Worm (Caenorhabditis elegans): ENCODE data around the gene symk-1.

Gene symk-1

ce11 chrV:8525774-8526173 is 44.3 kb upstream of the symk-1 start, which contains the start of gene otpl-6:
TSS of gene otpl-6 (plus strand) at chrV:8526074.
- TF ChIP-seq somi-1 (GFP tag; optimal IDR thresholded peaks at IDR 0.05) (no peak), lsy-27 (tag; optimal IDR thresholded peaks at IDR 0.05; ENCODE audit: borderline replicate concordance, insufficient read depth) (no peak)

ce11 chrV:8529219-8529618 is 40.9 kb upstream of the symk-1 start, which contains the start of gene otpl-5:
TSS of gene otpl-5 (plus strand) at chrV:8529519.
- TF ChIP-seq K11D2.4 (GFP tag; IDR thresholded peaks at IDR 0.05) (no peak), hmg-1.2 (GFP tag; IDR thresholded peaks at IDR 0.05) (no peak), nfyb-1 (GFP tag; IDR thresholded peaks at IDR 0.05) (no peak), gei-17 (GFP tag; optimal IDR thresholded peaks at IDR 0.05) (no peak), cebp-2 (GFP tag; IDR thresholded peaks at IDR 0.05) (no peak), ekl-4 (GFP tag; IDR thresholded peaks at IDR 0.05) (no peak), dpl-1 (GFP tag; optimal IDR thresholded peaks at IDR 0.05) (no peak), him-1 (tag; optimal IDR thresholded peaks at IDR 0.05) (no peak), rec-8 (tag; optimal IDR thresholded peaks at IDR 0.05) (no peak), ceh-40 (GFP tag; IDR thresholded peaks at IDR 0.05) (no peak), ama-1 (optimal IDR thresholded peaks at IDR 0.05) (no peak), ama-1 (GFP tag; optimal IDR thresholded peaks at IDR 0.05) (no peak)

DNA sequence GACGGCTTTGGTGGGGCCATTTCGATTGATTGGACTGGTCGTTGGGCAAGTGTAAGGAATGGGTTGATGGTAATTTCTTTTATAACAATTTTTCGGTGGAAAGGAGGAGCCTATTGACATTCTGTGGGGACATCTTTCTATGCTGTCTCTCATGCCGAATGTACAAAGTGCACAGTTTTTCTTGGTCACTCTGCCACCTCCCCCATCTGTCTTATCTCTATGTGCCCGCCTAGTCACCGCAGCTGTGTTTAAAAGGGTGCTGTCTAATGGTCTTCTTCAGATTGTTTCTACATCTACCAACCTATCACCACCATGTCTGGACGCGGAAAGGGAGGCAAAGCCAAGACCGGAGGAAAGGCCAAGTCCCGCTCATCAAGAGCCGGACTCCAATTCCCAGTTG is 37.0 kb upstream of the symk-1 start, which contains the start of the genes his-8 and his-7:
Gene his-8, minus strand, starts transcription at position 20 of the 400 bp plus-strand sequence.
Gene his-7, plus strand, starts transcription at position 313 of the 400 bp plus-strand sequence.
- TF ChIP-seq madf-6 (GFP tag; IDR thresholded peaks at IDR 0.05), result peak; percentile 5; the same call in 1 of the 2 replicates

DNA sequence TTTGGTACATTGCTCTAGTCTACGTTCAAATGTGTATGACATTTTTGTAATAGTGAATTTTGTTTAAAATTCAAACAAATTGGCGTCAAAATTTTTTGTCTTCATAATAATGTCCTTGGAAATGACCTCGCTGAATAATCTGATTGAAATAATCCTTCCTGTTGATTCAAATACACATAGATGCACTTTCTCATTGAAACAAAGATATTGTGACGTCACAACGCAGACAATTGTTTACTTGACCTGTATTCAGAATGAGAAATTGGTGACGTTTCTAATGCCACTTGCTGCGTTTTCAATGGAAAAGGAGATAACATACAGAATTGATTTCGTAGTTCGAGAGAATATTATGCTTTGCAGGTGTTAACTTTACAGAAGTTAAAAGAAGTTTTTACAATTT is 36.2 kb upstream of the symk-1 start:
- TF ChIP-seq snpc-4 (GFP tag; optimal IDR thresholded peaks at IDR 0.05) (no peak), snpc-4 (tag; optimal IDR thresholded peaks at IDR 0.05) (no peak), F52B5.7 (tag; optimal IDR thresholded peaks at IDR 0.05) (no peak), B0035.1 (tag; optimal IDR thresholded peaks at IDR 0.05) (no peak), ztf-6 (GFP tag; IDR thresholded peaks at IDR 0.05) (no peak), lin-35 (GFP tag; optimal IDR thresholded peaks at IDR 0.05) (no peak), ceh-58 (GFP tag; IDR thresholded peaks at IDR 0.05) (no peak), lsy-27 (tag; optimal IDR thresholded peaks at IDR 0.05; ENCODE audit: borderline replicate concordance, insufficient read depth) (no peak), lin-40 (tag; optimal IDR thresholded peaks at IDR 0.05) (no peak), hmg-1.2 (GFP tag; IDR thresholded peaks at IDR 0.05) (no peak), ceh-100 (GFP tag; IDR thresholded peaks at IDR 0.05) (no peak)

DNA sequence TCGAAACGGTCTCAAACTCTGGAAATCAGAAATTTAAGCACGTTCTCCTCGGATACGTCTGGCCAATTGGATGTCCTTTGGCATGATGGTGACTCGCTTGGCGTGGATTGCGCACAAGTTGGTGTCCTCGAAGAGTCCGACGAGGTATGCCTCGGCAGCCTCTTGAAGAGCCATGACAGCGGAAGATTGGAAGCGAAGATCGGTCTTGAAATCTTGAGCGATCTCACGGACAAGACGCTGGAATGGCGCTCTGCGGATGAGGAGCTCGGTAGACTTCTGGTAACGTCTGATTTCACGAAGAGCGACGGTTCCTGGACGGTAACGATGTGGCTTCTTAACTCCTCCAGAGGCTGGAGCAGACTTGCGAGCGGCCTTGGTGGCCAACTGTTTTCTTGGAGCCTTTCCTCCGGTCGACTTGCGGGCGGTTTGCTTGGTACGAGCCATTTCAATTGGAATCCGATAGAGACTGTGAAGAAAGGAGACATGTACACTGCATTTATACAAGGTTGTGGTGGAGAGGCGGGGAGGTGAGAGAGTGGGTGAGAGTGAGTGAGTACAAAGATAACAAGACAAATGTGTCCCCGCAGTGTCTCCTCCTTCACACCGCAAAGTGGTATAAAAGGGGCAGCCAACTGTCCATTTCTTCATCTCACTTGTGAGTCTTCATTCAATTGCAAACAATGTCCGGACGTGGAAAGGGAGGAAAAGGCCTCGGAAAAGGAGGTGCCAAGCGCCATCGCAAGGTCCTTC is 35.4 kb upstream of the symk-1 start, which contains the start of the genes his-6 and his-5:
Gene his-6, minus strand, starts transcription at position 444 of the 750 bp plus-strand sequence.
Gene his-5, plus strand, starts transcription at position 681 of the 750 bp plus-strand sequence.
- TF ChIP-seq D2030.7 (GFP tag; IDR thresholded peaks at IDR 0.05) (peak; percentile 35; the same call in 1 of the 2 replicates), mcd-1 (GFP tag; IDR thresholded peaks at IDR 0.05) (0 out of 2 replicates have a peak, but pooled peaks have one; percentile 36), dox-1 (GFP tag; IDR thresholded peaks at IDR 0.05) (peak; percentile 69), hmg-1.2 (GFP tag; IDR thresholded peaks at IDR 0.05) (peak; percentile 30; the same call in 1 of the 2 replicates), F39B2.1 (GFP tag; IDR thresholded peaks at IDR 0.05) (peak; percentile 98), C06A6.2 (GFP tag; conservative IDR thresholded peaks at IDR 0.05) (peak; percentile 58; the same call in 1 of the 2 replicates), pbrm-1 (GFP tag; IDR thresholded peaks at IDR 0.05) (0 out of 2 replicates have a peak, but pooled peaks have one; percentile 30), sea-2 (GFP tag; IDR thresholded peaks at IDR 0.05) (0 out of 2 replicates have a peak, but pooled peaks have one; percentile 10)
